Worm (Caenorhabditis elegans) whole organism, young adult: ENCODE measurements around the gene flp-12.

Source experiments
- C06A6.2 ChIP-seq: fragments of 200-800 bp; sonication (Bioruptor generic); conservative IDR thresholded peaks from 2 replicates; pipeline ENCODE4 v1.3.6; 2022; ENCODE audit warnings: missing genetic modification characterization, missing compliant biosample characterization
- F10E7.11 ChIP-seq: sonication (generic microtip); optimal IDR thresholded peaks from 2 replicates; lab custom pipeline; 2017; ENCODE audit warnings: mild to moderate bottlenecking, missing genetic modification characterization, moderate library complexity, missing compliant biosample characterization
- Y67H2A.10 ChIP-seq: fragments of 200-800 bp; sonication (Bioruptor generic); conservative IDR thresholded peaks from 2 replicates; pipeline ENCODE4 v1.3.6; 2022; ENCODE audit warnings: missing genetic modification reagents, missing genetic modification characterization, missing compliant biosample characterization
- akir-1 ChIP-seq: fragments of 200-800 bp; sonication (Bioruptor generic); optimal IDR thresholded peaks from 2 replicates; lab custom pipeline; 2018; ENCODE audit warnings: mild to moderate bottlenecking, missing genetic modification characterization, moderate library complexity, missing compliant biosample characterization
- athp-1 ChIP-seq: sonication (generic microtip); optimal IDR thresholded peaks from 2 replicates; lab custom pipeline; 2017; ENCODE audit warnings: mild to moderate bottlenecking, missing genetic modification characterization, missing compliant biosample characterization
- bed-1 ChIP-seq: fragments of 200-800 bp; sonication (Bioruptor generic); IDR thresholded peaks from 2 replicates; pipeline ENCODE4 v1.3.6; 2022; ENCODE audit warnings: missing genetic modification reagents, missing genetic modification characterization, missing compliant biosample characterization
- ceh-91 ChIP-seq: fragments of 200-800 bp; sonication (Bioruptor generic); IDR thresholded peaks from 2 replicates; pipeline ENCODE4 v1.3.6; 2022; ENCODE audit warnings: missing genetic modification reagents, missing genetic modification characterization, missing compliant biosample characterization
- dox-1 ChIP-seq: fragments of 200-800 bp; sonication (Bioruptor generic); IDR thresholded peaks from 2 replicates; pipeline ENCODE4 v1.3.6; 2022; ENCODE audit warnings: missing genetic modification reagents, missing genetic modification characterization, missing compliant biosample characterization
- him-1 ChIP-seq: sonication (generic microtip); optimal IDR thresholded peaks from 2 replicates; lab custom pipeline; 2016; ENCODE audit warnings: missing genotype, missing genetic modification reagents, missing genetic modification characterization, missing compliant biosample characterization
- lsl-1 ChIP-seq: fragments of 200-800 bp; sonication (Bioruptor generic); optimal IDR thresholded peaks from 2 replicates; lab custom pipeline; 2018; ENCODE audit warnings: mild to moderate bottlenecking, missing genetic modification characterization, moderate library complexity, missing compliant biosample characterization
- rpc-1 ChIP-seq, 2 experiments: fragments of 150-350 bp in 1 of 2; sonication (generic microtip) in 1 of 2; optimal IDR thresholded peaks; 2 replicates each; lab custom pipeline; 2014 to 2018; ENCODE audit warnings: missing biosample characterization in 1 of 2, missing genetic modification characterization in 1 of 2, missing genetic modification reagents in 1 of 2, missing genotype in 1 of 2
- tbp1 ChIP-seq: fragments of 200-800 bp; sonication (Bioruptor generic); optimal IDR thresholded peaks from 2 replicates; lab custom pipeline; 2018; ENCODE audit warnings: mild to moderate bottlenecking, missing genetic modification characterization, missing compliant biosample characterization
- zfh-2 ChIP-seq: fragments of 200-800 bp; sonication (Bioruptor generic); conservative IDR thresholded peaks from 2 replicates; pipeline ENCODE4 v1.3.6; 2022; ENCODE audit warnings: missing genetic modification reagents, missing genetic modification characterization, missing compliant biosample characterization
- ztf-25 ChIP-seq: fragments of 200-800 bp; sonication (Bioruptor generic); IDR thresholded peaks from 2 replicates; pipeline ENCODE4 v1.3.6; 2022; ENCODE audit warnings: missing genetic modification reagents, missing genetic modification characterization, missing compliant biosample characterization

- TF ChIP-seq akir-1 (GFP tag; lab: Kevin White, UChicago) (no peak), bed-1 (no peak), ztf-25 (GFP tag; lab: Robert Waterston, UW) (no peak), zfh-2 (GFP tag; lab: Robert Waterston, UW) (no peak), ceh-91 (GFP tag; lab: Robert Waterston, UW) (no peak), rpc-1 (optimal IDR thresholded peaks at IDR 0.05; lab: Kevin White, UChicago) (no peak), rpc-1 (tag; optimal IDR thresholded peaks at IDR 0.05; lab: Kevin White, UChicago) (no peak), C06A6.2 (GFP tag; lab: Robert Waterston, UW) (no peak), lsl-1 (GFP tag; lab: Kevin White, UChicago) (no peak), tbp1 (GFP tag; lab: Kevin White, UChicago) (no peak), F10E7.11 (tag; lab: Kevin White, UChicago) (no peak), athp-1 (tag; lab: Kevin White, UChicago) (no peak), him-1 (tag; lab: Kevin White, UChicago) (no peak), Y67H2A.10 (no peak), dox-1 (GFP tag; lab: Robert Waterston, UW) (no peak)
Observed at ce11 chrX:4628817-4629575, 36.8 kb upstream of the flp-12 start.
